Worm (Caenorhabditis elegans) whole organism, young adult: ENCODE measurements around the gene F41H10.5.
A peak's percentile ranks its signal among the peaks of the same experiment; 100 is the strongest.

Experiments used
- B0035.1 ChIP-seq: sonication (generic microtip); optimal IDR thresholded peaks from 2 replicates; lab custom pipeline; 2016; ENCODE audit warnings: missing genetic modification characterization, mild to moderate bottlenecking, missing compliant biosample characterization, missing genotype, missing genetic modification reagents
- B0336.3 ChIP-seq: fragments of 200-800 bp; sonication (Bioruptor generic); IDR thresholded peaks from 2 replicates; pipeline ENCODE4 v1.3.6; 2022; ENCODE audit warnings: missing genetic modification characterization, missing compliant biosample characterization
- C06A6.2 ChIP-seq: fragments of 200-800 bp; sonication (Bioruptor generic); conservative IDR thresholded peaks from 2 replicates; pipeline ENCODE4 v1.3.6; 2022; ENCODE audit warnings: missing genetic modification characterization, missing compliant biosample characterization
- C17E4.6 ChIP-seq: fragments of 200-800 bp; sonication (Bioruptor generic); IDR thresholded peaks from 2 replicates; pipeline ENCODE4 v1.3.6; 2022; ENCODE audit warnings: missing genetic modification reagents, missing genetic modification characterization, missing compliant biosample characterization
- F23B12.7 ChIP-seq: sonication (generic microtip); optimal IDR thresholded peaks from 2 replicates; lab custom pipeline; 2017; ENCODE audit warnings: missing genetic modification characterization, mild to moderate bottlenecking, missing compliant biosample characterization, antibody characterized with exemption, moderate library complexity; ENCODE audit not compliant: insufficient read depth
- F33H1.4 ChIP-seq: fragments of 200-800 bp; sonication (Bioruptor generic); IDR thresholded peaks from 2 replicates; pipeline ENCODE4 v1.3.6; 2022; ENCODE audit warnings: missing genetic modification reagents, missing genetic modification characterization, missing compliant biosample characterization
- F39B2.1 ChIP-seq: fragments of 200-800 bp; sonication (Bioruptor generic); IDR thresholded peaks from 2 replicates; pipeline ENCODE4 v1.3.6; 2022; ENCODE audit warnings: missing genetic modification reagents, missing genetic modification characterization, missing compliant biosample characterization
- F49E8.2 ChIP-seq: sonication (generic microtip); optimal IDR thresholded peaks from 3 replicates; lab custom pipeline; 2017; ENCODE audit warnings: missing genetic modification characterization, mild to moderate bottlenecking, missing compliant biosample characterization, antibody characterized with exemption, moderate library complexity; ENCODE audit not compliant: insufficient read depth
- K11D2.4 ChIP-seq: fragments of 200-800 bp; sonication (Bioruptor generic); IDR thresholded peaks from 2 replicates; pipeline ENCODE4 v1.3.6; 2022; ENCODE audit warnings: missing genetic modification reagents, missing genetic modification characterization, missing compliant biosample characterization
- T07F8.4 ChIP-seq: sonication (generic microtip); optimal IDR thresholded peaks from 2 replicates; lab custom pipeline; 2016; ENCODE audit warnings: mild to moderate bottlenecking, missing genetic modification characterization, moderate library complexity, missing compliant biosample characterization
- T26A5.8 ChIP-seq: sonication (generic microtip); optimal IDR thresholded peaks from 2 replicates; lab custom pipeline; 2016; ENCODE audit warnings: missing genetic modification characterization, missing compliant biosample characterization
- Y53G8AR.9 ChIP-seq: fragments of 200-800 bp; sonication (Bioruptor generic); conservative IDR thresholded peaks from 2 replicates; pipeline ENCODE4 v1.3.6; 2022; ENCODE audit warnings: missing genetic modification reagents, missing genetic modification characterization, missing compliant biosample characterization
- Y67H2A.10 ChIP-seq: fragments of 200-800 bp; sonication (Bioruptor generic); conservative IDR thresholded peaks from 2 replicates; pipeline ENCODE4 v1.3.6; 2022; ENCODE audit warnings: missing genetic modification reagents, missing genetic modification characterization, missing compliant biosample characterization
- Y95B8A.8 ChIP-seq: fragments of 200-800 bp; sonication (Bioruptor generic); IDR thresholded peaks from 2 replicates; pipeline ENCODE4 v1.3.6; 2022; ENCODE audit warnings: missing genetic modification reagents, missing genetic modification characterization, missing compliant biosample characterization
- akir-1 ChIP-seq: fragments of 200-800 bp; sonication (Bioruptor generic); optimal IDR thresholded peaks from 2 replicates; lab custom pipeline; 2018; ENCODE audit warnings: mild to moderate bottlenecking, missing genetic modification characterization, moderate library complexity, missing compliant biosample characterization
- aptf-3 ChIP-seq: fragments of 200-800 bp; sonication (Bioruptor generic); IDR thresholded peaks from 2 replicates; pipeline ENCODE4 v1.3.6; 2022; ENCODE audit warnings: missing genetic modification characterization, missing compliant biosample characterization
- attf-3 ChIP-seq: fragments of 200-800 bp; sonication (Bioruptor generic); conservative IDR thresholded peaks from 2 replicates; pipeline ENCODE4 v1.3.6; 2022; ENCODE audit warnings: missing genetic modification reagents, missing genetic modification characterization, missing compliant biosample characterization
- bed-2 ChIP-seq: fragments of 200-800 bp; sonication (Bioruptor generic); IDR thresholded peaks from 2 replicates; pipeline ENCODE4 v1.3.6; 2022; ENCODE audit warnings: missing genetic modification reagents, missing genetic modification characterization, missing compliant biosample characterization
- cebp-2 ChIP-seq: fragments of 200-800 bp; sonication (Bioruptor generic); IDR thresholded peaks from 2 replicates; pipeline ENCODE4 v1.3.6; 2022; ENCODE audit warnings: missing genetic modification characterization, missing compliant biosample characterization
- ceh-100 ChIP-seq: fragments of 200-800 bp; sonication (Bioruptor generic); IDR thresholded peaks from 2 replicates; pipeline ENCODE4 v1.3.6; 2022; ENCODE audit warnings: missing genetic modification reagents, missing genetic modification characterization, missing compliant biosample characterization
- ceh-40 ChIP-seq: fragments of 200-800 bp; sonication (Bioruptor generic); IDR thresholded peaks from 2 replicates; pipeline ENCODE4 v1.3.6; 2022; ENCODE audit warnings: missing genetic modification characterization, missing compliant biosample characterization
- ceh-58 ChIP-seq: fragments of 200-800 bp; sonication (Bioruptor generic); IDR thresholded peaks from 2 replicates; pipeline ENCODE4 v1.3.6; 2022; ENCODE audit warnings: missing genetic modification characterization, missing compliant biosample characterization
- ceh-79 ChIP-seq: sonication (generic microtip); optimal IDR thresholded peaks from 2 replicates; lab custom pipeline; 2017; ENCODE audit warnings: mild to moderate bottlenecking, missing genetic modification characterization, missing compliant biosample characterization
- egl-44 ChIP-seq: fragments of 200-800 bp; sonication (Bioruptor generic); IDR thresholded peaks from 2 replicates; pipeline ENCODE4 v1.3.6; 2022; ENCODE audit warnings: missing genetic modification reagents, missing genetic modification characterization, missing compliant biosample characterization
- fkh-3 ChIP-seq: sonication (generic microtip); optimal IDR thresholded peaks from 2 replicates; lab custom pipeline; 2016; ENCODE audit warnings: mild to moderate bottlenecking, missing genetic modification characterization, missing compliant biosample characterization
- hsf-1 ChIP-seq: fragments of 200-800 bp; sonication (Bioruptor generic); IDR thresholded peaks from 2 replicates; pipeline ENCODE4 v1.3.6; 2022; ENCODE audit warnings: missing genetic modification reagents, missing genetic modification characterization, missing compliant biosample characterization
- let-607 ChIP-seq, 2 experiments: fragments of 200-800 bp in 1 of 2; sonication (Bioruptor generic) in 1 of 2; sonication (generic microtip) in 1 of 2; optimal IDR thresholded peaks; 2 replicates each; lab custom pipeline; 2016 to 2018; ENCODE audit warnings: mild to moderate bottlenecking in 2 of 2, missing compliant biosample characterization in 2 of 2, missing genetic modification characterization in 2 of 2, moderate library complexity in 2 of 2, missing genotype in 1 of 2
- lsl-1 ChIP-seq: fragments of 200-800 bp; sonication (Bioruptor generic); optimal IDR thresholded peaks from 2 replicates; lab custom pipeline; 2018; ENCODE audit warnings: mild to moderate bottlenecking, missing genetic modification characterization, moderate library complexity, missing compliant biosample characterization
- madf-3 ChIP-seq: fragments of 200-800 bp; sonication (Bioruptor generic); IDR thresholded peaks from 2 replicates; pipeline ENCODE4 v1.3.6; 2022; ENCODE audit warnings: missing genetic modification reagents, missing genetic modification characterization, missing compliant biosample characterization
- madf-6 ChIP-seq: fragments of 200-800 bp; sonication (Bioruptor generic); IDR thresholded peaks from 2 replicates; pipeline ENCODE4 v1.3.6; 2022; ENCODE audit warnings: missing genetic modification reagents, missing genetic modification characterization, missing compliant biosample characterization
- mes-4 ChIP-seq: sonication (generic microtip); optimal IDR thresholded peaks from 2 replicates; lab custom pipeline; 2016; ENCODE audit warnings: missing genotype, missing genetic modification characterization, missing compliant biosample characterization
- mxl-1 ChIP-seq: sonication (generic microtip); optimal IDR thresholded peaks from 2 replicates; lab custom pipeline; 2016; ENCODE audit warnings: missing genetic modification characterization, missing compliant biosample characterization
- nhr-120 ChIP-seq: fragments of 200-800 bp; sonication (Bioruptor generic); IDR thresholded peaks from 2 replicates; pipeline ENCODE4 v1.3.6; 2022; ENCODE audit warnings: missing genetic modification characterization, missing compliant biosample characterization
- nhr-27 ChIP-seq: fragments of 200-800 bp; sonication (Bioruptor generic); optimal IDR thresholded peaks from 2 replicates; lab custom pipeline; 2018; ENCODE audit warnings: mild to moderate bottlenecking, missing genetic modification characterization, moderate library complexity, missing compliant biosample characterization
- pbrm-1 ChIP-seq: fragments of 200-800 bp; sonication (Bioruptor generic); IDR thresholded peaks from 2 replicates; pipeline ENCODE4 v1.3.6; 2022; ENCODE audit warnings: missing genetic modification reagents, missing genetic modification characterization, missing compliant biosample characterization
- pha-4 ChIP-seq: fragments of 150-350 bp; sonication (generic microtip); optimal IDR thresholded peaks from 2 replicates; lab custom pipeline; 2014; ENCODE audit warnings: missing biosample characterization, missing genetic modification reagents, missing genetic modification characterization
- sdz-38 ChIP-seq: sonication (generic microtip); optimal IDR thresholded peaks from 2 replicates; lab custom pipeline; 2016; ENCODE audit warnings: missing genotype, missing genetic modification characterization, missing compliant biosample characterization
- snpc-1.3 ChIP-seq: sonication (generic microtip); optimal IDR thresholded peaks from 2 replicates; lab custom pipeline; 2017; ENCODE audit warnings: missing genetic modification characterization, mild to moderate bottlenecking, missing compliant biosample characterization, antibody characterized with exemption, moderate library complexity, missing genotype, missing genetic modification reagents; ENCODE audit not compliant: insufficient read depth
- snpc-4 ChIP-seq, 5 experiments: fragments of 150-350 bp in 1 of 5; sonication (generic microtip) in 4 of 5; optimal IDR thresholded peaks; 2 replicates each; lab custom pipeline; 2014 to 2018; ENCODE audit warnings: missing genetic modification characterization in 5 of 5, missing biosample characterization in 3 of 5, antibody characterized with exemption in 2 of 5, mild to moderate bottlenecking in 2 of 5, missing compliant biosample characterization in 2 of 5, missing genotype in 2 of 5, moderate library complexity in 2 of 5, missing genetic modification reagents in 1 of 5
- unc-130 ChIP-seq: sonication (generic microtip); optimal IDR thresholded peaks from 2 replicates; lab custom pipeline; 2016; ENCODE audit warnings: missing genetic modification reagents, missing genetic modification characterization, missing compliant biosample characterization
- zim-3 ChIP-seq: sonication (generic microtip); optimal IDR thresholded peaks from 2 replicates; lab custom pipeline; 2017; ENCODE audit warnings: mild to moderate bottlenecking, missing genetic modification characterization, moderate library complexity, missing compliant biosample characterization
- ztf-25 ChIP-seq: fragments of 200-800 bp; sonication (Bioruptor generic); IDR thresholded peaks from 2 replicates; pipeline ENCODE4 v1.3.6; 2022; ENCODE audit warnings: missing genetic modification reagents, missing genetic modification characterization, missing compliant biosample characterization
- ztf-3 ChIP-seq: fragments of 200-800 bp; sonication (Bioruptor generic); optimal IDR thresholded peaks from 2 replicates; lab custom pipeline; 2018; ENCODE audit warnings: mild to moderate bottlenecking, missing genetic modification characterization, missing compliant biosample characterization
- ztf-6 ChIP-seq: fragments of 200-800 bp; sonication (Bioruptor generic); IDR thresholded peaks from 2 replicates; pipeline ENCODE4 v1.3.6; 2022; ENCODE audit warnings: missing genetic modification reagents, missing genetic modification characterization, missing compliant biosample characterization

F41H10.5 gene

ce11 chrIV:5391507-5392057, 30.9 kb downstream of the F41H10.5 start, which contains the start of the genes htp-1 and ZK616.5:
Gene htp-1, minus strand, starts transcription at chrIV:5391557.
Gene ZK616.5, plus strand, starts transcription at chrIV:5391929.
- TF ChIP-seq T26A5.8 (tag; lab: Kevin White, UChicago) (no peak), ceh-79 (tag; lab: Kevin White, UChicago) (no peak), snpc-4 (GFP tag; optimal IDR thresholded peaks at IDR 0.05; lab: Kevin White, UChicago) (no peak), snpc-4 (tag; optimal IDR thresholded peaks at IDR 0.05; lab: Kevin White, UChicago) (peak in 3 of 4 experiments; percentile 19 to 67 (median 63)), unc-130 (no peak), cebp-2 (GFP tag; lab: Robert Waterston, UW) (no peak), mes-4 (no peak), B0336.3 (GFP tag; lab: Robert Waterston, UW) (no peak), egl-44 (GFP tag; lab: Robert Waterston, UW) (no peak), attf-3 (GFP tag; lab: Robert Waterston, UW) (no peak), nhr-120 (GFP tag; lab: Robert Waterston, UW) (no peak), lsl-1 (GFP tag; lab: Kevin White, UChicago) (peak; percentile 79), ceh-40 (GFP tag; lab: Robert Waterston, UW) (no peak), zim-3 (tag; lab: Kevin White, UChicago) (no peak), C17E4.6 (GFP tag; lab: Robert Waterston, UW) (no peak), ceh-58 (no peak), K11D2.4 (GFP tag; lab: Robert Waterston, UW) (no peak), Y53G8AR.9 (GFP tag; lab: Robert Waterston, UW) (no peak), Y67H2A.10 (GFP tag; lab: Robert Waterston, UW) (no peak), F23B12.7 (tag; lab: Kevin White, UChicago) (no peak), ztf-6 (GFP tag; lab: Robert Waterston, UW) (no peak), T07F8.4 (tag; lab: Kevin White, UChicago) (no peak), F33H1.4 (GFP tag; lab: Robert Waterston, UW) (peak; percentile 67), bed-2 (no peak), fkh-3 (tag; lab: Kevin White, UChicago) (no peak), pha-4 (tag; lab: Kevin White, UChicago) (no peak), F39B2.1 (GFP tag; lab: Robert Waterston, UW) (no peak), Y95B8A.8 (GFP tag; lab: Robert Waterston, UW) (no peak), let-607 (tag; optimal IDR thresholded peaks at IDR 0.05; lab: Kevin White, UChicago) (no peak), hsf-1 (GFP tag; lab: Robert Waterston, UW) (no peak), ztf-3 (no peak), nhr-27 (no peak), aptf-3 (GFP tag; lab: Robert Waterston, UW) (no peak), pbrm-1 (GFP tag; lab: Robert Waterston, UW) (no peak), F49E8.2 (peak; percentile 7), B0035.1 (tag; lab: Kevin White, UChicago) (no peak), C06A6.2 (GFP tag; lab: Robert Waterston, UW) (no peak), madf-6 (GFP tag; lab: Robert Waterston, UW) (peak; percentile 41; the same call in 1 of the 2 replicates), mxl-1 (tag; lab: Kevin White, UChicago) (no peak), akir-1 (GFP tag; lab: Kevin White, UChicago) (no peak), snpc-1.3 (no peak), madf-3 (GFP tag; lab: Robert Waterston, UW) (no peak), sdz-38 (tag; lab: Kevin White, UChicago) (no peak), ceh-100 (no peak), ztf-25 (GFP tag; lab: Robert Waterston, UW) (no peak)
